Fruit fly (Drosophila melanogaster): ENCODE measurements around the gene obst-F.

Gene obst-F

dm6 chr3L:20205946-20206345 is 4.5 kb upstream of the obst-F start, which contains the start of gene CG7290:
Gene CG7290 (minus strand): TSS chr3L:20206046.
- TF ChIP-seq sv (GFP tag; optimal IDR thresholded peaks at IDR 0.05) (no peak), psq (GFP tag; optimal IDR thresholded peaks at IDR 0.05) (no peak), usp (GFP tag; optimal IDR thresholded peaks at IDR 0.05) (no peak), Hr83 (GFP tag; optimal IDR thresholded peaks at IDR 0.05; ENCODE audit: poor library complexity, severe bottlenecking) (no peak), OdsH (GFP tag; optimal IDR thresholded peaks at IDR 0.05) (no peak), br (GFP tag; optimal IDR thresholded peaks at IDR 0.05) (no peak), jim (GFP tag; optimal IDR thresholded peaks at IDR 0.05) (no peak), dsf (GFP tag; optimal IDR thresholded peaks at IDR 0.05; ENCODE audit: borderline replicate concordance) (no peak), tai (GFP tag; optimal IDR thresholded peaks at IDR 0.05) (no peak), woc (GFP tag; optimal IDR thresholded peaks at IDR 0.05) (no peak), Dfd (GFP tag; optimal IDR thresholded peaks at IDR 0.05) (no peak), N (GFP tag; optimal IDR thresholded peaks at IDR 0.05) (no peak)

DNA sequence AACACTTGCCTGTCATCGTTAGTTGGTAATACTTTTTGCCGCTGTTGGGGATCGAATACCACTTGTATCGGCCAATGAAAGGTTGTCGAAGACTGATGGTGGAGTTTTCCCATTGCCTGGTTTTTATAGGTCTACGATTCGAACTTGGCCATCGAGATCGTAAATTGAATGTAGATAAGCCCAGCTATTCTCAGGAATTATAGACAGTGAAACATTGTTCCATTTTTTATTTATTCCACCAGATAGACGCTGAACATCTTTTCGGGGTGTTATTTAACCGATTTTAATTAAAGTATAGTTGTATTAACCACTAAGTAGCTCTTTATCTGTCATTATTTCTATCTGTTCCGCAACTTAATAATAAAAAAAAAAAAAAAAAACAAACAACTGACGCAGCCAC is 2.1 kb upstream of the obst-F start, which contains the start of gene CG7298:
CG7298 (minus strand) TSS at position 101 of the 400 bp plus-strand sequence.
- no peak for TF ChIP-seq HLH106 (tag; optimal IDR thresholded peaks at IDR 0.05)
- TF ChIP-seq Sp1 (GFP tag; optimal IDR thresholded peaks at IDR 0.05) = no peak
- no peak for TF ChIP-seq CrebA (GFP tag; optimal IDR thresholded peaks at IDR 0.05; ENCODE audit: borderline replicate concordance)
- no peak for TF ChIP-seq fru (GFP tag; optimal IDR thresholded peaks at IDR 0.05)
- TF ChIP-seq Dif (GFP tag; optimal IDR thresholded peaks at IDR 0.05; ENCODE audit: partially characterized antibody) = no peak
- no peak for TF ChIP-seq Rel (GFP tag; optimal IDR thresholded peaks at IDR 0.05)
- no peak for TF ChIP-seq Rel (tag; optimal IDR thresholded peaks at IDR 0.05)
- no peak for TF ChIP-seq Dfd (GFP tag; optimal IDR thresholded peaks at IDR 0.05)
- TF ChIP-seq pan (optimal IDR thresholded peaks at IDR 0.05) = no peak
- TF ChIP-seq woc (GFP tag; optimal IDR thresholded peaks at IDR 0.05) = no peak
- TF ChIP-seq Myc (optimal IDR thresholded peaks at IDR 0.05) = no peak
- no peak for TF ChIP-seq br (GFP tag; optimal IDR thresholded peaks at IDR 0.05)
- no peak for TF ChIP-seq CG32264 (GFP tag; optimal IDR thresholded peaks at IDR 0.05)
- no peak for TF ChIP-seq jim (GFP tag; optimal IDR thresholded peaks at IDR 0.05)
- no peak for TF ChIP-seq sage (GFP tag; optimal IDR thresholded peaks at IDR 0.05)
- no peak for TF ChIP-seq N (GFP tag; optimal IDR thresholded peaks at IDR 0.05)
- no peak for TF ChIP-seq lola (GFP tag; optimal IDR thresholded peaks at IDR 0.05)
- TF ChIP-seq dsf (GFP tag; optimal IDR thresholded peaks at IDR 0.05; ENCODE audit: borderline replicate concordance) = no peak
- no peak for TF ChIP-seq sv (GFP tag; optimal IDR thresholded peaks at IDR 0.05)

- no peak for TF ChIP-seq Jra (GFP tag; optimal IDR thresholded peaks at IDR 0.05)
- no peak for TF ChIP-seq HLH106 (tag; optimal IDR thresholded peaks at IDR 0.05)
- TF ChIP-seq CrebA (GFP tag; optimal IDR thresholded peaks at IDR 0.05; ENCODE audit: borderline replicate concordance) = peak; percentile 3
- peak; percentile 36 for TF ChIP-seq sage (GFP tag; optimal IDR thresholded peaks at IDR 0.05)
- peak; percentile 51 for TF ChIP-seq Myc (optimal IDR thresholded peaks at IDR 0.05)
- TF ChIP-seq brk (GFP tag; optimal IDR thresholded peaks at IDR 0.05) = peak; percentile 26
- TF ChIP-seq psq (GFP tag; optimal IDR thresholded peaks at IDR 0.05) = no peak
Observed at dm6 chr3L:20199569-20200247, 1.7 kb downstream of the obst-F start, which contains the start of gene CG42833. Gene CG42833 (plus strand): TSS chr3L:20200093.

DNA sequence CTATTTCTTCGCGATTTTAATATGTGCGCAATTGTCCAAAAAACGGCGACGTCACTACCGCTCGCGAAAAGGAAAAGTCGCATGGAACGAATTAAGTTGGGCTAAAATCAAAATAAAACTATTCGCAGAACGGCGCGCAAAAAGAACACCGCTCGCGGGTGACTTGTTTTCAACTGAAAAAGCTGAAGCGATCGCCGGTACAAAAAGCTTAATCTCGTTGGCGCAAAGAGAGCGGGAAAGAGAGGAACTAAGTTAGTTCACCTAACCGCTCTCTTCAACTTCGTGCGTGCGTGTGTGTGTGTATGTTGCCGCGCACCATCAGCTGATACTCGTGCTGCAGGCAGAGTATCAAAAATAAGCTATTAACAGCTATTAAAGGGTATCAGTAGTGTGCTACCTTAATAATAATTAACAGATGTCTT is 3.3 kb downstream of the obst-F start, which contains the start of gene CG42674:
CG42674 (minus strand) TSS at position 180 of the 422 bp plus-strand sequence.
- TF ChIP-seq Rel (GFP tag; optimal IDR thresholded peaks at IDR 0.05) (no peak), Rel (tag; optimal IDR thresholded peaks at IDR 0.05) (peak; percentile 5), foxo (GFP tag; optimal IDR thresholded peaks at IDR 0.05) (no peak), N (GFP tag; optimal IDR thresholded peaks at IDR 0.05) (no peak), Dif (GFP tag; optimal IDR thresholded peaks at IDR 0.05; ENCODE audit: partially characterized antibody) (peak; percentile 72), jim (GFP tag; optimal IDR thresholded peaks at IDR 0.05) (no peak), Mio (GFP tag; optimal IDR thresholded peaks at IDR 0.05) (no peak), h (GFP tag; optimal IDR thresholded peaks at IDR 0.05) (peak; percentile 58), pan (optimal IDR thresholded peaks at IDR 0.05) (no peak), HLH106 (tag; optimal IDR thresholded peaks at IDR 0.05) (no peak), CrebA (GFP tag; optimal IDR thresholded peaks at IDR 0.05; ENCODE audit: borderline replicate concordance) (no peak), dsf (GFP tag; optimal IDR thresholded peaks at IDR 0.05; ENCODE audit: borderline replicate concordance) (no peak), brk (GFP tag; optimal IDR thresholded peaks at IDR 0.05) (no peak), Sp1 (GFP tag; optimal IDR thresholded peaks at IDR 0.05) (peak; percentile 24), OdsH (GFP tag; optimal IDR thresholded peaks at IDR 0.05) (no peak), sage (GFP tag; optimal IDR thresholded peaks at IDR 0.05) (no peak), Hr83 (GFP tag; optimal IDR thresholded peaks at IDR 0.05; ENCODE audit: poor library complexity, severe bottlenecking) (no peak), Hnf4 (GFP tag; optimal IDR thresholded peaks at IDR 0.05) (no peak), GATAd (GFP tag; optimal IDR thresholded peaks at IDR 0.05) (no peak), dmrt93B (GFP tag; optimal IDR thresholded peaks at IDR 0.05) (no peak), Jra (GFP tag; optimal IDR thresholded peaks at IDR 0.05) (no peak), CG9705 (GFP tag; optimal IDR thresholded peaks at IDR 0.05) (no peak), br (GFP tag; optimal IDR thresholded peaks at IDR 0.05) (peak; percentile 11), Hr78 (GFP tag; optimal IDR thresholded peaks at IDR 0.05) (no peak), sv (GFP tag; optimal IDR thresholded peaks at IDR 0.05) (no peak), rgr (GFP tag; optimal IDR thresholded peaks at IDR 0.05) (no peak), CG32264 (GFP tag; optimal IDR thresholded peaks at IDR 0.05) (no peak), Vsx2 (GFP tag; optimal IDR thresholded peaks at IDR 0.05; ENCODE audit: partially characterized antibody) (peak; percentile 6), lola (GFP tag; optimal IDR thresholded peaks at IDR 0.05) (no peak), dl (GFP tag; optimal IDR thresholded peaks at IDR 0.05; ENCODE audit: insufficient read depth in 1 of 2, partially characterized antibody in 2 of 2) (peak in 1 of 2 experiments; percentile 15), ey (GFP tag; optimal IDR thresholded peaks at IDR 0.05) (no peak), tai (GFP tag; optimal IDR thresholded peaks at IDR 0.05) (no peak), woc (GFP tag; optimal IDR thresholded peaks at IDR 0.05) (no peak), Abd-B (GFP tag; optimal IDR thresholded peaks at IDR 0.05) (no peak)
